Fruit fly (Drosophila melanogaster) Kc167 (cell line): ENCODE measurements around the gene GluRIID.

ENCODE experiments used
- Myc ChIP-seq: fragments of >200 bp; optimal IDR thresholded peaks from 2 replicates; lab custom pipeline; 2017; ENCODE audit warnings: missing external identifiers
- Sin3A ChIP-seq: fragments of >200 bp; optimal IDR thresholded peaks from 2 replicates; lab custom pipeline; 2018; ENCODE audit warnings: missing external identifiers
- insv ChIP-seq: fragments of >200 bp; optimal IDR thresholded peaks from 3 replicates; lab custom pipeline; 2018; ENCODE audit warnings: missing external identifiers
- psq ChIP-seq: fragments of >200 bp; optimal IDR thresholded peaks from 2 replicates; lab custom pipeline; 2017; ENCODE audit warnings: missing external identifiers
- ttk ChIP-seq: sonication (Bioruptor generic); optimal IDR thresholded peaks from 2 replicates; lab custom pipeline; 2017; ENCODE audit warnings: missing external identifiers

dm6 chr3R:20675772-20676171, 23.5 kb upstream of the GluRIID start:
- TF ChIP-seq psq (no peak), Sin3A (lab: Kevin White, UChicago) (no peak), Myc (lab: Kevin White, UChicago) (no peak), insv (lab: Kevin White, UChicago) (no peak), ttk (lab: Kevin White, UChicago) (no peak)
